Fruit fly (Drosophila melanogaster): ENCODE results near the gene Tsen34.

Tsen34 gene

dm6 chr3L:14761837-14762785 is at the start of gene Tsen34, which contains the start of gene Mgat4a:
Tsen34 (minus strand) TSS chr3L:14761844.
Mgat4a (plus strand) TSS chr3L:14762028.
- TF ChIP-seq CG5204 (GFP tag; optimal IDR thresholded peaks at IDR 0.05) (no peak), bab1 (GFP tag; optimal IDR thresholded peaks at IDR 0.05) (peak; percentile 65), CG1620 (GFP tag; optimal IDR thresholded peaks at IDR 0.05) (peak; percentile 54), CG7045 (GFP tag; optimal IDR thresholded peaks at IDR 0.05) (peak; percentile 68), kay (GFP tag; ENCODE audit: borderline replicate concordance) (no peak), cnc (optimal IDR thresholded peaks at IDR 0.05) (no peak), CG7101 (tag; optimal IDR thresholded peaks at IDR 0.05) (peak; percentile 7), Mnt (GFP tag; optimal IDR thresholded peaks at IDR 0.05) (peak; percentile 38), toe (GFP tag; optimal IDR thresholded peaks at IDR 0.05) (no peak), CG33017 (tag; optimal IDR thresholded peaks at IDR 0.05) (no peak), CG11617 (GFP tag; optimal IDR thresholded peaks at IDR 0.05) (peak; percentile 32), Hr96 (GFP tag; optimal IDR thresholded peaks at IDR 0.05) (no peak), tj (GFP tag; optimal IDR thresholded peaks at IDR 0.05) (no peak), CG12768 (GFP tag; optimal IDR thresholded peaks at IDR 0.05) (peak; percentile 70), ovo (GFP tag; optimal IDR thresholded peaks at IDR 0.05) (peak; percentile 38), Crg-1 (GFP tag; optimal IDR thresholded peaks at IDR 0.05) (peak; percentile 80), Clk (GFP tag; optimal IDR thresholded peaks at IDR 0.05) (no peak), cic (GFP tag; optimal IDR thresholded peaks at IDR 0.05) (peak; percentile 72), CG14711 (tag; optimal IDR thresholded peaks at IDR 0.05) (peak; percentile 16), pad (GFP tag; optimal IDR thresholded peaks at IDR 0.05) (no peak)

DNA sequence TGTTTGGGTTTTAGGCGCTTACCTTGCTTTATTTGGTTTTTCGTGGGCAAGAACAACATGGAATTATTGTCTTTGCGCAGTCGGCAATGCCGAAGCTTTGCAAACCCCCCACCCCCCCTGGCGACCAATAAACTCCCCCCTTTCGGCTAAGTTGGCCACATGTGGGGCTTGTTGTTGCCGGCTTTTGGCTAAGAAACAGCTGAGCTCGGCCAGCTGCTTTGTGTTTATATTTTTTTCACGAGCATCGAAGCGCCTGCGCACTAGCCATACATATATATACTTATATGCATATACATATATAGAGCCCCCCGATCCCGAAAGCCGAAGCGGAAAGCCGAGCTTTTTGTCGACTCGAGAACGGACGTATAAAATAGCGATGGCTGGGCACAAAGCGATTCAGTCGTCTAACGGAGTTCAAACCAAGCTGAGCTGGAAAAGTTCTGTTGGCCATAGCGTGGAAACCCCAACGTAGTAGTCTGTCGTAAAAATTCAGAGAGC is 43.1 kb upstream of the Tsen34 start, which contains the start of gene CG17839:
CG17839 (plus strand) TSS at position 413 of the 498 bp plus-strand sequence.
- TF ChIP-seq ovo (GFP tag; optimal IDR thresholded peaks at IDR 0.05) (peak; percentile 49), Mnt (GFP tag; optimal IDR thresholded peaks at IDR 0.05) (peak; percentile 51), cic (GFP tag; optimal IDR thresholded peaks at IDR 0.05) (peak; percentile 24), bab1 (GFP tag; optimal IDR thresholded peaks at IDR 0.05) (peak; percentile 45), tj (GFP tag; optimal IDR thresholded peaks at IDR 0.05) (peak; percentile 92), Crg-1 (GFP tag; optimal IDR thresholded peaks at IDR 0.05) (no peak), Hr96 (GFP tag; optimal IDR thresholded peaks at IDR 0.05) (no peak), CG14711 (tag; optimal IDR thresholded peaks at IDR 0.05) (no peak), CG33017 (tag; optimal IDR thresholded peaks at IDR 0.05) (no peak), CG12768 (GFP tag; optimal IDR thresholded peaks at IDR 0.05) (no peak)

DNA sequence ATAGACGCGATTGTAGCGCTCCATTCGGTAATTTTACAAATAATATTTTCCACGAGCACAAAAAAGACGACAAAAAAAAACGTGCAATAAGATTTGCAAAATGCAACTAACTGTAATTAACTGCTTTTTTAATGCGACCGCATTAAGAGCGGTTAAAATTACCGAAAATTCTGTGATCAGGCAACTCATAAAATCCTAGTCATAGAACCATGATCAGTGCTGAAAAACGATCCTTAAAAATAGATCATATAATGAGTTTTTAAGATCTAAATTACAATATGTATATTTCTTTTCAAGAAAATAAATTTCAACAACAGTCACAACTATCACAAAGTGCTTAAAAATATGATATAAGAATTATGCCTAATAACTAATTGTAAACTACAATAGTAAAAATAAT is 41.6 kb upstream of the Tsen34 start, which contains the start of gene gnu:
gnu (minus strand) TSS at position 125 of the 400 bp plus-strand sequence.
- no peak for TF ChIP-seq CG14711 (tag; optimal IDR thresholded peaks at IDR 0.05)
- peak; percentile 17 for TF ChIP-seq ovo (GFP tag; optimal IDR thresholded peaks at IDR 0.05)

dm6 chr3L:14801854-14802616 is 40.4 kb upstream of the Tsen34 start, which contains the start of gene NHP2:
NHP2 (minus strand) TSS chr3L:14802168.
- peak; percentile 42 for TF ChIP-seq tj (GFP tag; optimal IDR thresholded peaks at IDR 0.05)
- TF ChIP-seq cnc (optimal IDR thresholded peaks at IDR 0.05) = no peak
- TF ChIP-seq cic (GFP tag; optimal IDR thresholded peaks at IDR 0.05) = no peak
- peak; percentile 52 for TF ChIP-seq CG12768 (GFP tag; optimal IDR thresholded peaks at IDR 0.05)
- TF ChIP-seq Hr96 (GFP tag; optimal IDR thresholded peaks at IDR 0.05) = peak; percentile 27
- peak; percentile 4 for TF ChIP-seq pad (GFP tag; optimal IDR thresholded peaks at IDR 0.05)
- TF ChIP-seq Mnt (GFP tag; optimal IDR thresholded peaks at IDR 0.05) = peak; percentile 98
- peak; percentile 67 for TF ChIP-seq CG7045 (GFP tag; optimal IDR thresholded peaks at IDR 0.05)
- TF ChIP-seq CG14711 (tag; optimal IDR thresholded peaks at IDR 0.05) = peak; percentile 69
- no peak for TF ChIP-seq toe (GFP tag; optimal IDR thresholded peaks at IDR 0.05)
- peak; percentile 43 for TF ChIP-seq CG1620 (GFP tag; optimal IDR thresholded peaks at IDR 0.05)
- peak; percentile 67 for TF ChIP-seq bab1 (GFP tag; optimal IDR thresholded peaks at IDR 0.05)
- TF ChIP-seq CG7101 (tag; optimal IDR thresholded peaks at IDR 0.05) = peak; percentile 72
- TF ChIP-seq CG11617 (GFP tag; optimal IDR thresholded peaks at IDR 0.05) = peak; percentile 72
- peak; percentile 76 for TF ChIP-seq CG33017 (tag; optimal IDR thresholded peaks at IDR 0.05)

dm6 chr3L:14790849-14791646 is 29.4 kb upstream of the Tsen34 start:
- no peak for TF ChIP-seq pad (GFP tag; optimal IDR thresholded peaks at IDR 0.05)
- TF ChIP-seq CG5204 (GFP tag; optimal IDR thresholded peaks at IDR 0.05) = no peak
- no peak for TF ChIP-seq cic (GFP tag; optimal IDR thresholded peaks at IDR 0.05)

Measured in whole organism, adult.